Worm (Caenorhabditis elegans): ENCODE measurements around the gene mfsd-11.

ce11 chrX:12201840-12202239, 47.9 kb upstream of the mfsd-11 start:
- TF ChIP-seq mef-2 (tag; optimal IDR thresholded peaks at IDR 0.05): peak; percentile 52
- TF ChIP-seq aha-1 (tag; optimal IDR thresholded peaks at IDR 0.05): no peak
- no peak for TF ChIP-seq unc-62 (GFP tag; optimal IDR thresholded peaks at IDR 0.05)
- no peak for TF ChIP-seq xbp-1 (tag; optimal IDR thresholded peaks at IDR 0.05)
- TF ChIP-seq fkh-4 (tag; optimal IDR thresholded peaks at IDR 0.05; ENCODE audit: borderline replicate concordance): no peak
- no peak for TF ChIP-seq nhr-77 (tag; optimal IDR thresholded peaks at IDR 0.05)
- TF ChIP-seq nhr-11 (tag; optimal IDR thresholded peaks at IDR 0.05): no peak
- TF ChIP-seq sptf-1 (tag; optimal IDR thresholded peaks at IDR 0.05): no peak
- no peak for TF ChIP-seq pag-3 (tag; optimal IDR thresholded peaks at IDR 0.05; ENCODE audit: borderline replicate concordance, insufficient read depth)
- no peak for TF ChIP-seq nhr-12 (tag; optimal IDR thresholded peaks at IDR 0.05)
- no peak for TF ChIP-seq skn-1 (tag; optimal IDR thresholded peaks at IDR 0.05)
- TF ChIP-seq unc-30 (tag; optimal IDR thresholded peaks at IDR 0.05): no peak
- no peak for TF ChIP-seq nhr-28 (tag; optimal IDR thresholded peaks at IDR 0.05)
- no peak for TF ChIP-seq tbx-2 (tag; optimal IDR thresholded peaks at IDR 0.05)

All from whole organism, L1 larva.